Fruit fly (Drosophila melanogaster) whole organism, embryonic: ENCODE results near the gene Pex11c.

Experiments
- Aef1 ChIP-seq: fragments of 200-800 bp; sonication (Bioruptor generic); IDR thresholded peaks from 3 replicates; pipeline ENCODE4 v1.3.6; 2022; ENCODE audit warnings: missing biosample characterization, missing genetic modification characterization
- Blimp-1 ChIP-seq: fragments of 200-800 bp; sonication (Bioruptor generic); optimal IDR thresholded peaks from 3 replicates; lab custom pipeline; 2018; ENCODE audit warnings: missing biosample characterization, missing genetic modification characterization, mild to moderate bottlenecking, moderate library complexity, missing genetic modification reagents
- CG10147 ChIP-seq: fragments of 200-800 bp; sonication (Bioruptor generic); optimal IDR thresholded peaks from 2 replicates; lab custom pipeline; 2019; ENCODE audit warnings: missing biosample characterization, mild to moderate bottlenecking, missing genetic modification characterization, moderate library complexity
- CG10462 ChIP-seq: fragments of 200-800 bp; sonication (Bioruptor generic); optimal IDR thresholded peaks from 2 replicates; lab custom pipeline; 2016; ENCODE audit warnings: missing biosample characterization, missing genetic modification characterization
- CG11247 ChIP-seq: fragments of 200-800 bp; sonication (Bioruptor generic); IDR thresholded peaks from 2 replicates; pipeline ENCODE4 v1.3.6; 2022; ENCODE audit warnings: missing biosample characterization, missing genetic modification characterization
- CG11398 ChIP-seq: fragments of 200-800 bp; sonication (Bioruptor generic); optimal IDR thresholded peaks from 2 replicates; lab custom pipeline; 2016; ENCODE audit warnings: missing biosample characterization, missing genetic modification characterization
- CG1233 ChIP-seq: fragments of 200-800 bp; sonication (Bioruptor generic); optimal IDR thresholded peaks from 4 replicates; lab custom pipeline; 2018; ENCODE audit warnings: missing biosample characterization, mild to moderate bottlenecking, missing genetic modification characterization
- CG13287 ChIP-seq: fragments of 200-800 bp; sonication (Bioruptor generic); IDR thresholded peaks from 2 replicates; pipeline ENCODE4 v1.3.6; 2022; ENCODE audit warnings: missing biosample characterization, missing genetic modification characterization; ENCODE audit not compliant: partially characterized antibody
- CG14860 ChIP-seq: fragments of 200-800 bp; sonication (Bioruptor generic); IDR thresholded peaks from 3 replicates; pipeline ENCODE4 v1.3.6; 2022; ENCODE audit warnings: missing biosample characterization, missing genetic modification characterization; ENCODE audit not compliant: partially characterized antibody
- CG16815 ChIP-seq: fragments of 200-800 bp; sonication (Bioruptor generic); optimal IDR thresholded peaks from 3 replicates; lab custom pipeline; 2017; ENCODE audit warnings: missing biosample characterization, mild to moderate bottlenecking, missing genetic modification characterization
- CG17186 ChIP-seq: fragments of 200-800 bp; sonication (Bioruptor generic); optimal IDR thresholded peaks from 3 replicates; lab custom pipeline; 2017; ENCODE audit warnings: missing biosample characterization, missing genetic modification reagents, missing genetic modification characterization
- CG17385 ChIP-seq: fragments of 200-800 bp; sonication (Bioruptor generic); optimal IDR thresholded peaks from 3 replicates; lab custom pipeline; 2018; ENCODE audit warnings: missing biosample characterization, mild to moderate bottlenecking, missing genetic modification characterization
- CG17912 ChIP-seq: fragments of 200-800 bp; sonication (Bioruptor generic); optimal IDR thresholded peaks from 2 replicates; lab custom pipeline; 2018; ENCODE audit warnings: missing biosample characterization, mild to moderate bottlenecking, missing genetic modification characterization
- CG18599 ChIP-seq: fragments of 200-800 bp; sonication (Bioruptor generic); optimal IDR thresholded peaks from 3 replicates; lab custom pipeline; 2017; ENCODE audit warnings: missing biosample characterization, missing genetic modification characterization, mild to moderate bottlenecking, moderate library complexity, missing genetic modification reagents
- CG2889 ChIP-seq: fragments of 200-800 bp; sonication (Bioruptor generic); IDR thresholded peaks from 3 replicates; pipeline ENCODE4 v1.3.6; 2022; ENCODE audit warnings: missing biosample characterization, missing genetic modification characterization
- CG31388 ChIP-seq: fragments of 200-800 bp; sonication (Bioruptor generic); optimal IDR thresholded peaks from 2 replicates; lab custom pipeline; 2016; ENCODE audit warnings: missing biosample characterization, missing genetic modification characterization
- CG4404 ChIP-seq: fragments of 200-800 bp; sonication (Bioruptor generic); IDR thresholded peaks from 2 replicates; pipeline ENCODE4 v1.3.6; 2022; ENCODE audit warnings: missing biosample characterization, missing genetic modification characterization
- CG7839 ChIP-seq: fragments of 200-800 bp; sonication (Bioruptor generic); optimal IDR thresholded peaks from 3 replicates; lab custom pipeline; 2018; ENCODE audit warnings: missing biosample characterization, mild to moderate bottlenecking, missing genetic modification characterization, moderate library complexity
- CG7928 ChIP-seq: fragments of 200-800 bp; sonication (Bioruptor generic); optimal IDR thresholded peaks from 2 replicates; lab custom pipeline; 2017; ENCODE audit warnings: missing biosample characterization, mild to moderate bottlenecking, missing genetic modification characterization
- CG8478 ChIP-seq: fragments of >200 bp; optimal IDR thresholded peaks from 2 replicates; lab custom pipeline; 2018
- Elba2 ChIP-seq: fragments of 200-800 bp; sonication (Bioruptor generic); optimal IDR thresholded peaks from 3 replicates; lab custom pipeline; 2016; ENCODE audit warnings: missing biosample characterization, missing genetic modification characterization
- H15 ChIP-seq: fragments of 200-800 bp; sonication (Bioruptor generic); IDR thresholded peaks from 3 replicates; pipeline ENCODE4 v1.3.6; 2022; ENCODE audit warnings: missing biosample characterization, missing genetic modification characterization
- HHEX ChIP-seq: fragments of 200-800 bp; sonication (Bioruptor generic); optimal IDR thresholded peaks from 3 replicates; lab custom pipeline; 2017; ENCODE audit warnings: missing biosample characterization, mild to moderate bottlenecking, missing genetic modification characterization, missing genetic modification reagents
- HLH3B ChIP-seq: fragments of 200-800 bp; sonication (Bioruptor generic); IDR thresholded peaks from 2 replicates; pipeline ENCODE4 v1.3.6; 2022; ENCODE audit warnings: missing biosample characterization, missing genetic modification characterization
- Hsf ChIP-seq: fragments of 200-800 bp; sonication (Bioruptor generic); optimal IDR thresholded peaks from 3 replicates; lab custom pipeline; 2016; ENCODE audit warnings: missing biosample characterization, missing genetic modification characterization
- Jarid2 ChIP-seq: fragments of 200-800 bp; sonication (Bioruptor generic); optimal IDR thresholded peaks from 3 replicates; lab custom pipeline; 2017; ENCODE audit warnings: mild to moderate bottlenecking, missing biosample characterization, missing genetic modification reagents, missing genetic modification characterization
- MBD-R2 ChIP-seq: fragments of 200-800 bp; sonication (Bioruptor generic); IDR thresholded peaks from 2 replicates; pipeline ENCODE4 v1.3.6; 2022; ENCODE audit warnings: missing biosample characterization, missing genetic modification characterization
- Max ChIP-seq: fragments of 200-800 bp; sonication (Bioruptor generic); optimal IDR thresholded peaks from 2 replicates; lab custom pipeline; 2016; ENCODE audit warnings: missing biosample characterization, mild to moderate bottlenecking, missing genetic modification characterization
- Nf-YC ChIP-seq: fragments of 200-800 bp; optimal IDR thresholded peaks from 3 replicates; lab custom pipeline; 2019; ENCODE audit warnings: missing biosample characterization, mild to moderate bottlenecking, missing genetic modification characterization, moderate library complexity
- Oaz ChIP-seq: fragments of 200-800 bp; sonication (Bioruptor generic); IDR thresholded peaks from 2 replicates; pipeline ENCODE4 v1.3.6; 2022; ENCODE audit warnings: missing biosample characterization, missing genetic modification characterization
- Side ChIP-seq: fragments of 200-800 bp; sonication (Bioruptor generic); optimal IDR thresholded peaks from 2 replicates; lab custom pipeline; 2016; ENCODE audit warnings: missing biosample characterization, missing genetic modification characterization
- Tbp ChIP-seq: fragments of >200 bp; optimal IDR thresholded peaks from 2 replicates; lab custom pipeline; 2018; ENCODE audit warnings: missing biosample characterization, missing genetic modification characterization
- bigmax ChIP-seq: fragments of 200-800 bp; sonication (Bioruptor generic); optimal IDR thresholded peaks from 2 replicates; lab custom pipeline; 2018; ENCODE audit warnings: missing biosample characterization, mild to moderate bottlenecking, missing genetic modification characterization
- chm ChIP-seq: fragments of 200-800 bp; sonication (Bioruptor generic); IDR thresholded peaks from 2 replicates; pipeline ENCODE4 v1.3.6; 2022; ENCODE audit warnings: missing biosample characterization, missing genetic modification characterization
- disco-r ChIP-seq: fragments of 200-800 bp; sonication (Bioruptor generic); optimal IDR thresholded peaks from 2 replicates; lab custom pipeline; 2016; ENCODE audit warnings: missing biosample characterization, missing genetic modification characterization
- exex ChIP-seq: fragments of 200-800 bp; sonication (Bioruptor generic); optimal IDR thresholded peaks from 4 replicates; lab custom pipeline; 2018; ENCODE audit warnings: missing biosample characterization, mild to moderate bottlenecking, missing genetic modification characterization, moderate library complexity
- gem ChIP-seq: fragments of 200-800 bp; sonication (Bioruptor generic); optimal IDR thresholded peaks from 2 replicates; lab custom pipeline; 2019; ENCODE audit warnings: missing biosample characterization, mild to moderate bottlenecking, missing genetic modification characterization, moderate library complexity
- hbn ChIP-seq: fragments of 200-800 bp; sonication (Bioruptor generic); IDR thresholded peaks from 2 replicates; pipeline ENCODE4 v1.3.6; 2022; ENCODE audit warnings: missing biosample characterization, missing genetic modification characterization; ENCODE audit not compliant: partially characterized antibody
- jumu ChIP-seq: fragments of 200-800 bp; sonication (Bioruptor generic); optimal IDR thresholded peaks from 3 replicates; lab custom pipeline; 2016; ENCODE audit warnings: missing biosample characterization, missing genetic modification characterization
- ken ChIP-seq: fragments of 200-800 bp; sonication (Bioruptor generic); IDR thresholded peaks from 3 replicates; pipeline ENCODE4 v1.3.6; 2022; ENCODE audit warnings: missing biosample characterization, missing genetic modification characterization
- klu ChIP-seq: fragments of 200-800 bp; sonication (Bioruptor generic); IDR thresholded peaks from 2 replicates; pipeline ENCODE4 v1.3.6; 2022; ENCODE audit warnings: missing biosample characterization, missing genetic modification characterization
- lmd ChIP-seq: fragments of 200-800 bp; sonication (Bioruptor generic); IDR thresholded peaks from 2 replicates; pipeline ENCODE4 v1.3.6; 2022; ENCODE audit warnings: missing biosample characterization, missing genetic modification characterization
- prd ChIP-seq, 3 experiments: fragments of >200 bp in 2 of 3; fragments of 200-800 bp in 1 of 3; sonication (Bioruptor generic) in 1 of 3; optimal IDR thresholded peaks in 2 of 3; IDR thresholded peaks in 1 of 3; 2 replicates in 2 of 3; 3 replicates in 1 of 3; pipeline versions ENCODE4 v1.3.6 to Lab custom; 2017 to 2022; ENCODE audit warnings: missing biosample characterization in 1 of 3, missing genetic modification characterization in 1 of 3
- rib ChIP-seq: fragments of 200-800 bp; sonication (Bioruptor generic); IDR thresholded peaks from 2 replicates; pipeline ENCODE4 v1.3.6; 2022; ENCODE audit warnings: missing biosample characterization, missing genetic modification characterization
- row ChIP-seq: fragments of 200-800 bp; sonication (Bioruptor generic); IDR thresholded peaks from 3 replicates; pipeline ENCODE4 v1.3.6; 2022; ENCODE audit warnings: missing biosample characterization, missing genetic modification characterization
- seq ChIP-seq: fragments of 200-800 bp; sonication (Bioruptor generic); IDR thresholded peaks from 2 replicates; pipeline ENCODE4 v1.3.6; 2022; ENCODE audit warnings: missing biosample characterization, missing genetic modification characterization
- sna ChIP-seq: fragments of 200-800 bp; sonication (Bioruptor generic); IDR thresholded peaks from 2 replicates; pipeline ENCODE4 v1.3.6; 2022; ENCODE audit warnings: missing biosample characterization, missing genetic modification characterization; ENCODE audit not compliant: partially characterized antibody
- tgo ChIP-seq: fragments of 200-800 bp; sonication (Bioruptor generic); IDR thresholded peaks from 3 replicates; pipeline ENCODE4 v1.3.6; 2022; ENCODE audit warnings: missing biosample characterization, missing genetic modification characterization
- tna ChIP-seq: fragments of 200-800 bp; sonication (Bioruptor generic); IDR thresholded peaks from 2 replicates; pipeline ENCODE4 v1.3.6; 2022; ENCODE audit warnings: missing biosample characterization, missing genetic modification characterization; ENCODE audit not compliant: partially characterized antibody
- wdn ChIP-seq: fragments of 200-800 bp; sonication (Bioruptor generic); IDR thresholded peaks from 2 replicates; pipeline ENCODE4 v1.3.6; 2022; ENCODE audit warnings: missing biosample characterization, missing genetic modification characterization

Pex11c gene

DNA sequence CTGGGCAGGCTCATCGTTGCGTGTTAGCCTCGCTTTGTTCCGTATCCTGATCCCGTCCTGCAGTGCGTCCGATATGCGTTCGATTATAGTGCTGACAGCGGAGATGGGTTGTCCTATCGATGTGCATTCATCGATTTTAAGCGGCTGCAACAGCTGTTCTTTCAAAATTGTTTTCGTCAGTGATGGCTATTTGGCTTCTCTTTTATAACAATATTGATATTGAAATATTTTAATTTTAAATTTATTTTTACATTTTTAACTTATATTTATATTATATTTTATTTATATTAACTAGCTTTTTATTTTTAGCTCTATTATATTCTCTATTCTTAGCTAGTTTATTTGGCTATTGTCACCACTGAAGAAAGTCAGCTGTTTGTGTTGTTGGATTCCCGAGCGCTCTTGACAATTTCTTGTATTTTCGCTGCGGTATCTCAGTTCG is at the start of gene Pex11c, which contains the start of gene wda (continued):
- TF ChIP-seq CG7839 (tag; lab: Kevin White, UChicago) (peak; percentile 89), gem (tag; lab: Kevin White, UChicago) (peak; percentile 98), Elba2 (GFP tag; lab: Kevin White, UChicago) (peak; percentile 16), ken (GFP tag; lab: Robert Waterston, UW) (peak; percentile 80), CG7928 (GFP tag; lab: Kevin White, UChicago) (no peak), row (peak; percentile 94), Jarid2 (GFP tag; lab: Kevin White, UChicago) (peak; percentile 51), MBD-R2 (GFP tag; lab: Robert Waterston, UW) (peak; percentile 87), Side (peak; percentile 25), klu (GFP tag; lab: Robert Waterston, UW) (peak; percentile 80; the same call in 1 of the 2 replicates), Hsf (GFP tag; lab: Kevin White, UChicago) (peak; percentile 24), wdn (GFP tag; lab: Robert Waterston, UW) (peak; percentile 75), disco-r (GFP tag; lab: Kevin White, UChicago) (no peak), CG8478 (lab: Kevin White, UChicago) (no peak), CG10147 (GFP tag; lab: Kevin White, UChicago) (peak; percentile 66), H15 (GFP tag; lab: Robert Waterston, UW) (peak; percentile 87), Aef1 (GFP tag; lab: Robert Waterston, UW) (peak; percentile 84), HLH3B (GFP tag; lab: Robert Waterston, UW) (peak; percentile 91), prd (optimal IDR thresholded peaks at IDR 0.05; lab: Kevin White, UChicago) (no peak), prd (GFP tag; IDR thresholded peaks at IDR 0.05; lab: Robert Waterston, UW) (no peak; the same call in 1 of the 3 replicates), CG11398 (GFP tag; lab: Kevin White, UChicago) (no peak), chm (GFP tag; lab: Robert Waterston, UW) (no peak), Oaz (GFP tag; lab: Robert Waterston, UW) (no peak), Max (GFP tag; lab: Kevin White, UChicago) (peak; percentile 34), CG13287 (peak; percentile 78), CG10462 (GFP tag; lab: Kevin White, UChicago) (peak; percentile 83), rib (GFP tag; lab: Robert Waterston, UW) (no peak), CG4404 (GFP tag; lab: Robert Waterston, UW) (peak; percentile 84), CG17186 (GFP tag; lab: Kevin White, UChicago) (peak; percentile 5), CG31388 (GFP tag; lab: Kevin White, UChicago) (peak; percentile 28), seq (GFP tag; lab: Robert Waterston, UW) (peak; percentile 64), CG16815 (peak; percentile 72), hbn (peak; percentile 54), CG11247 (GFP tag; lab: Robert Waterston, UW) (peak; percentile 80), bigmax (GFP tag; lab: Kevin White, UChicago) (no peak), CG14860 (GFP tag; lab: Robert Waterston, UW) (no peak; the same call in 2 of the 3 replicates), Nf-YC (tag; lab: Kevin White, UChicago) (peak; percentile 78), jumu (GFP tag; lab: Kevin White, UChicago) (peak; percentile 12), CG17385 (peak; percentile 81), CG17912 (GFP tag; lab: Kevin White, UChicago) (no peak), Blimp-1 (GFP tag; lab: Kevin White, UChicago) (peak; percentile 59), sna (GFP tag; lab: Robert Waterston, UW) (peak; percentile 67; the same call in 1 of the 2 replicates), CG1233 (GFP tag; lab: Kevin White, UChicago) (peak; percentile 69), tna (GFP tag; lab: Robert Waterston, UW) (peak; percentile 65), exex (tag; lab: Kevin White, UChicago) (peak; percentile 62), CG2889 (GFP tag; lab: Robert Waterston, UW) (peak; percentile 75; the same call in 2 of the 3 replicates), HHEX (GFP tag; lab: Kevin White, UChicago) (peak; percentile 82), tgo (GFP tag; lab: Robert Waterston, UW) (peak; percentile 96), Tbp (GFP tag; lab: Kevin White, UChicago) (no peak), CG18599 (GFP tag; lab: Kevin White, UChicago) (peak; percentile 85), lmd (GFP tag; lab: Robert Waterston, UW) (peak; percentile 87; the same call in 1 of the 2 replicates)
